Worm (Caenorhabditis elegans) whole organism, L2 larva: Measurements from ENCODE around the gene Y43F8B.12.

ENCODE experiments used
- gmeb-1 ChIP-seq: fragments of 150-350 bp; optimal IDR thresholded peaks from 2 replicates; lab custom pipeline; 2014; ENCODE audit warnings: missing biosample characterization, missing genetic modification characterization
- nhr-11 ChIP-seq: fragments of 150-350 bp; optimal IDR thresholded peaks from 2 replicates; lab custom pipeline; 2014; ENCODE audit warnings: missing biosample characterization, missing genetic modification characterization
- nhr-12 ChIP-seq: fragments of 150-350 bp; optimal IDR thresholded peaks from 2 replicates; lab custom pipeline; 2014; ENCODE audit warnings: missing biosample characterization, missing genetic modification characterization

DNA sequence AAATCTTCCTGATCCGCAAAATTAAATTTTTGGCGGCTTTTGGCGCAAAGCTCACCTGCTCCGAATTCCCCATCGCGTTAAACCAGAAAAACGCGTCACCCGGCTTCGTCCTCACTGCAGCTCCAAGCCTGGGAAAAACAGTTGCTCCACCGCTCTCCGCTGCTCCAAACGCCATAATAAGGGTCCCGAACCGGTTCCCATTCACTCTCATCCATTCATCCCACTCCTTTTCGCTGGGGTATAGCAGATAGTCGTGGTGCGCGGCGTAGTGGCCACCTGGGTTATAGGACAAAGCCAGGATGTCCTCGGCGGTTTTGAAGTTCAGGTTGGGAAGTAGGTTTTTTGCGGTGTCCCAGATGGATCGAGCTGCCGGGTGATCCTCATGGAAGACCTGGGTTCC lies 42.7 kb downstream of the Y43F8B.12 start:
- no peak for TF ChIP-seq nhr-12 (tag; lab: Kevin White, UChicago)
- TF ChIP-seq nhr-11 (tag; lab: Kevin White, UChicago): no peak
- TF ChIP-seq gmeb-1 (tag; lab: Kevin White, UChicago): no peak
